Fruit fly (Drosophila melanogaster) Kc167 (cell line): ENCODE results near the gene CG5577.

Source experiments
- Sin3A ChIP-seq: fragments of >200 bp; optimal IDR thresholded peaks from 2 replicates; lab custom pipeline; 2018; ENCODE audit warnings: missing external identifiers
- h ChIP-seq: fragments of >200 bp; optimal IDR thresholded peaks from 3 replicates; lab custom pipeline; 2018; ENCODE audit warnings: missing external identifiers
- insv ChIP-seq: fragments of >200 bp; optimal IDR thresholded peaks from 3 replicates; lab custom pipeline; 2018; ENCODE audit warnings: missing external identifiers
- psq ChIP-seq: fragments of >200 bp; optimal IDR thresholded peaks from 2 replicates; lab custom pipeline; 2017; ENCODE audit warnings: missing external identifiers

DNA sequence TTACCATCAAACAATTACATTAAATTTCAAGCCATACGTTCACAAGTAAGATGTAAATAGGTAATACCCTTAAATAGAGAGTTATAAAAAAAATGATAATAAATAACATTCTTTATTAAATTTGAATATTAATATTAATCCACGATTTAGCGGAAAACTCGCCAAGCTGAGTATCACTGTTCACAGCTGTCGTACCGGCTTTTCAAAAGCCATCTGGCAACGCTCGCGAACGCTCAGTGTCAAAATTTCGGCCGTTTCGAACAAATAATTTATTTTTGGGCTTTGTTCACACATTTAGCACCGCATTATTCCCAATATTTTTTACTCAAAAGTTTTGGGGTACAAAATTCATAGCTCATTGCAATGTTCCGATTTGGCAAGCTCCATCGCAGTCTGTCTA, 8.3 kb upstream of the CG5577 start, which contains the start of gene TrpRS-m:
- no peak for TF ChIP-seq insv
- no peak for TF ChIP-seq psq
- no peak for TF ChIP-seq Sin3A (lab: Kevin White, UChicago)
- no peak for TF ChIP-seq h (lab: Kevin White, UChicago)
